Worm (Caenorhabditis elegans) whole organism, L4 larva: ENCODE results near the gene lgg-3.

Source experiments
- D1046.2 ChIP-seq: fragments of 200-800 bp; sonication (Bioruptor generic); IDR thresholded peaks from 2 replicates; pipeline ENCODE4 v1.3.6; 2022; ENCODE audit warnings: missing genetic modification characterization, missing compliant biosample characterization
- F44E2.7 ChIP-seq: fragments of 200-800 bp; sonication (Bioruptor generic); IDR thresholded peaks from 2 replicates; pipeline ENCODE4 v2.1.2; 2022; ENCODE audit warnings: missing genetic modification characterization, missing compliant biosample characterization
- R02D3.7 ChIP-seq: fragments of 150-350 bp; sonication (generic microtip); optimal IDR thresholded peaks from 3 replicates; lab custom pipeline; 2014; ENCODE audit warnings: missing biosample characterization, missing genetic modification characterization
- Y5F2A.4 ChIP-seq: fragments of 200-800 bp; sonication (Bioruptor generic); optimal IDR thresholded peaks from 2 replicates; lab custom pipeline; 2018; ENCODE audit warnings: mild to moderate bottlenecking, missing genetic modification characterization, missing compliant biosample characterization
- aha-1 ChIP-seq: fragments of 150-350 bp; peaks from one replicate; lab custom pipeline; 2014; ENCODE audit warnings: missing biosample characterization, missing genetic modification characterization
- ceh-44 ChIP-seq: fragments of 200-800 bp; sonication (Bioruptor generic); IDR thresholded peaks from 2 replicates; pipeline ENCODE4 v1.3.6; 2022; ENCODE audit warnings: missing genetic modification reagents, missing genetic modification characterization, missing compliant biosample characterization
- ceh-82 ChIP-seq: sonication (generic microtip); optimal IDR thresholded peaks from 2 replicates; lab custom pipeline; 2017; ENCODE audit warnings: missing biosample characterization, missing genetic modification characterization
- cey-2 ChIP-seq: sonication (generic microtip); optimal IDR thresholded peaks from 3 replicates; lab custom pipeline; 2017; ENCODE audit warnings: missing genetic modification characterization, mild to moderate bottlenecking, missing compliant biosample characterization, antibody characterized with exemption, borderline replicate concordance; ENCODE audit not compliant: insufficient read depth
- daf-16 ChIP-seq, 3 experiments: sonication (generic microtip); optimal IDR thresholded peaks; 2 replicates each; lab custom pipeline; 2016 to 2017; ENCODE audit warnings: missing genetic modification characterization in 3 of 3, missing genetic modification reagents in 3 of 3, mild to moderate bottlenecking in 2 of 3, missing compliant biosample characterization in 2 of 3, missing biosample characterization in 1 of 3, moderate library complexity in 1 of 3
- dmd-6 ChIP-seq: fragments of 200-800 bp; sonication (Bioruptor generic); IDR thresholded peaks from 2 replicates; pipeline ENCODE4 v1.3.6; 2022; ENCODE audit warnings: missing genetic modification reagents, missing genetic modification characterization, missing compliant biosample characterization
- egl-27 ChIP-seq: sonication (generic microtip); optimal IDR thresholded peaks from 3 replicates; lab custom pipeline; 2017; ENCODE audit warnings: missing biosample characterization, missing genetic modification reagents, missing genetic modification characterization
- gei-8 ChIP-seq: fragments of 200-800 bp; sonication (Bioruptor generic); optimal IDR thresholded peaks from 2 replicates; lab custom pipeline; 2018; ENCODE audit warnings: mild to moderate bottlenecking, missing genetic modification characterization, missing compliant biosample characterization
- hlh-11 ChIP-seq: fragments of 200-800 bp; sonication (Bioruptor generic); optimal IDR thresholded peaks from 2 replicates; lab custom pipeline; 2018; ENCODE audit warnings: mild to moderate bottlenecking, missing genetic modification characterization, missing compliant biosample characterization
- jun-1 ChIP-seq: fragments of 150-350 bp; optimal IDR thresholded peaks from 2 replicates; lab custom pipeline; 2014; ENCODE audit warnings: missing biosample characterization, missing genetic modification reagents, missing genetic modification characterization
- lin-1 ChIP-seq: fragments of 200-800 bp; sonication (Bioruptor generic); IDR thresholded peaks from 2 replicates; pipeline ENCODE4 v1.3.6; 2022; ENCODE audit warnings: missing genetic modification reagents, missing genetic modification characterization, missing compliant biosample characterization
- lir-3 ChIP-seq: sonication (generic microtip); optimal IDR thresholded peaks from 2 replicates; lab custom pipeline; 2016; ENCODE audit warnings: mild to moderate bottlenecking, missing genetic modification characterization, missing compliant biosample characterization
- lsy-2 ChIP-seq, 2 experiments: fragments of 150-350 bp in 1 of 2; sonication (generic microtip) in 1 of 2; optimal IDR thresholded peaks; 2 replicates each; lab custom pipeline; 2014 to 2017; ENCODE audit warnings: missing biosample characterization in 2 of 2, missing genetic modification characterization in 2 of 2
- madf-5 ChIP-seq, 2 experiments: fragments of 200-800 bp; sonication (Bioruptor generic); IDR thresholded peaks; 2 replicates each; pipeline ENCODE4 v1.3.6; 2022; ENCODE audit warnings: missing compliant biosample characterization in 2 of 2, missing genetic modification characterization in 2 of 2
- mep-1 ChIP-seq: fragments of 150-350 bp; sonication (generic microtip); optimal IDR thresholded peaks from 3 replicates; lab custom pipeline; 2014; ENCODE audit warnings: missing biosample characterization, missing genetic modification characterization
- mes-2 ChIP-seq: sonication (generic microtip); optimal IDR thresholded peaks from 2 replicates; lab custom pipeline; 2016; ENCODE audit warnings: missing genotype, mild to moderate bottlenecking, missing genetic modification characterization, missing compliant biosample characterization; ENCODE audit not compliant: poor library complexity, severe bottlenecking
- nhr-11 ChIP-seq: fragments of 150-350 bp; optimal IDR thresholded peaks from 2 replicates; lab custom pipeline; 2014; ENCODE audit warnings: missing biosample characterization, missing genetic modification characterization
- nhr-111 ChIP-seq: fragments of 200-800 bp; sonication (Bioruptor generic); optimal IDR thresholded peaks from 2 replicates; lab custom pipeline; 2018; ENCODE audit warnings: mild to moderate bottlenecking, missing genetic modification characterization, missing compliant biosample characterization
- nhr-28 ChIP-seq: fragments of 150-350 bp; optimal IDR thresholded peaks from 2 replicates; lab custom pipeline; 2014; ENCODE audit warnings: missing biosample characterization, missing genetic modification characterization
- nhr-77 ChIP-seq: fragments of 150-350 bp; optimal IDR thresholded peaks from 2 replicates; lab custom pipeline; 2014; ENCODE audit warnings: missing biosample characterization, missing genetic modification characterization
- pha-4 ChIP-seq, 2 experiments: fragments of 150-350 bp in 1 of 2; fragments of 200-800 bp in 1 of 2; sonication (Bioruptor generic) in 1 of 2; IDR thresholded peaks in 1 of 2; optimal IDR thresholded peaks in 1 of 2; 2 replicates each; pipeline versions ENCODE4 v1.3.6 to Lab custom; 2014 to 2022; ENCODE audit warnings: missing genetic modification characterization in 2 of 2, missing genetic modification reagents in 2 of 2, missing biosample characterization in 1 of 2, missing compliant biosample characterization in 1 of 2
- rbr-2 ChIP-seq: sonication (generic microtip); optimal IDR thresholded peaks from 2 replicates; lab custom pipeline; 2016; ENCODE audit warnings: missing genotype, missing genetic modification characterization, missing compliant biosample characterization
- set-16 ChIP-seq: fragments of 200-800 bp; sonication (Bioruptor generic); IDR thresholded peaks from 2 replicates; pipeline ENCODE4 v1.3.6; 2022; ENCODE audit warnings: missing genetic modification reagents, missing genetic modification characterization, missing compliant biosample characterization
- skn-1 ChIP-seq: fragments of 150-350 bp; optimal IDR thresholded peaks from 2 replicates; lab custom pipeline; 2014; ENCODE audit warnings: missing biosample characterization, missing genetic modification characterization
- spr-3 ChIP-seq: fragments of 200-800 bp; sonication (Bioruptor generic); optimal IDR thresholded peaks from 2 replicates; lab custom pipeline; 2018; ENCODE audit warnings: mild to moderate bottlenecking, missing genetic modification characterization, missing compliant biosample characterization
- tra-1 ChIP-seq: fragments of 200-800 bp; sonication (Bioruptor generic); IDR thresholded peaks from 2 replicates; pipeline ENCODE4 v1.3.6; 2022; ENCODE audit warnings: missing genetic modification reagents, missing genetic modification characterization, missing compliant biosample characterization
- zag-1 ChIP-seq: fragments of 150-350 bp; optimal IDR thresholded peaks from 2 replicates; lab custom pipeline; 2014; ENCODE audit warnings: missing biosample characterization, missing genetic modification characterization

lgg-3 gene

DNA sequence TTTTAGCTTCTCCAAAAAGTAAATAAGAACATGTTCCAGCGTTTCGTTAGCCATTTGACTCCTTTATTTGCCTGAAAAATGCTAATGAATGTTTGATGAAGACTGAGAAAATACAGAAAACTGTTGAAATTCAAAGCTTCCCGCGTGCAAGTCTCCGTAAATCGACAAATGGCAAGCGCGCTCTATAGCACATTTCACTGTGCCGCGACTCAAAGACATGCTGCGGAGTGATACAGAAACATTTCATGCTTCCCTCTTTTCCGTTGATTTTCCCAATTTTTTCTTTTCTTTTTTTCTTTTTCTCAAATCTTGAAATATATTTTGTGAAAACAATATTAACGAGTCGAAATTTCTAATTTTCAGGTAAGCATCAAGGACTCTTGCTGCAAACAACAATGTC, 18.9 kb downstream of the lgg-3 start, which contains the start of the genes ska-3 and rps-12 (continued):
- TF ChIP-seq skn-1 (tag; lab: Kevin White, UChicago) = no peak
- TF ChIP-seq nhr-28 = peak; percentile 97
- peak; percentile 94 for TF ChIP-seq jun-1 (tag; lab: Kevin White, UChicago)
- TF ChIP-seq zag-1 (tag; lab: Kevin White, UChicago) = peak; percentile 86

DNA sequence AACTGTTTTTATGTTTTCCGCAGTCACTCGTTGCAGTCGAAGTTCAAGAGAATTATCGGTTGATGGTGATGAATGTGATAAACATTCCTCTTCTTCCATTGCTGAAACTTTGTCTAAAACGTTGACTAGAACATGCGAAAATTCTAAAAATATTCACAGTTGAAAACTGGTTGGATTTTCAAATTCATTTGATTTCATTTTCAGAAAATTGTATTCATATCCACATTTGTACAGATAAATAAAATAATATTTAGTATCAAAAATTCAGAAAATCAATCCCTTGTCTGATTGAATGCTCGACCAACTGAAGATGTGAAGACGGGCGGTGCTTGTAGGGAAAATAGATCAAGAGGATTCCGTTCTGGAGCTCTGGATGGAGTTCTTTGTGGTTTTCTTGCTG, 20.0 kb downstream of the lgg-3 start, which contains the start of gene F54E7.9:
TSS of gene F54E7.9 (minus strand) at position 101 of the 400 bp plus-strand sequence.
- TF ChIP-seq nhr-11 (tag; lab: Kevin White, UChicago) (no peak), ceh-44 (GFP tag; lab: Robert Waterston, UW) (no peak), hlh-11 (tag; lab: Kevin White, UChicago) (no peak), nhr-111 (no peak)

DNA sequence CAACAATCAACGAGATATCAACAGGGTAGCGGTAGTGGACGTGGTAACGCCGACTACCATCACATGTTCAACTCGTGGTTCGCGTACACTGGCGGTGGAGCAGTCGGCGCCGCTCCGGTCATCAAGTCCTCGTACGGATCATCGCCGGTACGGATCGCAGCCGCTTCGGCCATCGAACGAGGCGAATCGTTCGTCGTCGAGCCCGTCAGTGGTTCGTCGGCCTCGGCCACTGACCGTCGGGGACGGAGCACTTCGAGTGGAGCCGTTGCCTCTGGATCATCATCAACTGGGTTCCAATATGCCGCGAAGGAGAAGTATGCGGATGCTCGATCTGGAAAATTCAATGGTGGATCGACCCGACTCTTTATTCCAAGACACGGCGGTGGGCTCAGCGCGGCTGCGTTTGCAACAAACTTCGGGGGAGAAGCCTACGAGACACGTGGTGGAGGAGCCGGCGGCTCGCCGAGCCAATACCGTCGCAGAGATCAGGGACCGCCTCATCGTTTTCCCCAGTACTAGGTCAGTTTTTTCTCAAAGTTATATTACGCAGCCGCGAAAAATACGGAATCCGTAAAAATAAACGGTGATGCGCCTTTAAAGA, 22.3 kb downstream of the lgg-3 start:
- TF ChIP-seq aha-1 (tag; lab: Kevin White, UChicago) (peak; percentile 52), set-16 (GFP tag; lab: Robert Waterston, UW) (peak; percentile 92), D1046.2 (GFP tag; lab: Robert Waterston, UW) (0 out of 2 replicates have a peak, but pooled peaks have one; percentile 6), gei-8 (GFP tag; lab: Kevin White, UChicago) (no peak)

DNA sequence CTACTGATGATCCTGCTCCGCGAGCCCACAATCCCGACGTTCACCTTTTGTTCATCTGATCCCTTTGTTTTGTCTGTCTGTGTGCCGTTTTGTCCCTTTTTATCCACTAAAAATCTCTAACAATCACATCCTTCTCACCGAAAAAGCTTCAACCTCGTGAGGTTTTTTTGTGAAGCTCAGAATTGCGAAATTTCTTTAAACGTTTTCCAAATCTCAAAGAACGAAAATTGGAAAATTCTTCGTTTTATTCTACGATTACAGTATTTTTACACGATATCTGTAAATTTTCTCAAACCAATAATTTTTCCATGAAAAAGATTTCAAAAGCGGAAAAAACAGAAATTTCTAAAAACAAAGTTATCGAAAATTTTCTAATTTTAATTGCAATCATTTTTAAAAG, 23.6 kb downstream of the lgg-3 start:
- no peak for TF ChIP-seq D1046.2 (GFP tag; lab: Robert Waterston, UW)
- TF ChIP-seq aha-1 (tag; lab: Kevin White, UChicago) = peak; percentile 61
- no peak for TF ChIP-seq madf-5 (GFP tag; IDR thresholded peaks at IDR 0.05; lab: Robert Waterston, UW)
- TF ChIP-seq lin-1 (GFP tag; lab: Robert Waterston, UW) = no peak
- no peak for TF ChIP-seq F44E2.7 (GFP tag; lab: Robert Waterston, UW)
- TF ChIP-seq lir-3 (tag; lab: Kevin White, UChicago) = no peak
- no peak for TF ChIP-seq dmd-6

DNA sequence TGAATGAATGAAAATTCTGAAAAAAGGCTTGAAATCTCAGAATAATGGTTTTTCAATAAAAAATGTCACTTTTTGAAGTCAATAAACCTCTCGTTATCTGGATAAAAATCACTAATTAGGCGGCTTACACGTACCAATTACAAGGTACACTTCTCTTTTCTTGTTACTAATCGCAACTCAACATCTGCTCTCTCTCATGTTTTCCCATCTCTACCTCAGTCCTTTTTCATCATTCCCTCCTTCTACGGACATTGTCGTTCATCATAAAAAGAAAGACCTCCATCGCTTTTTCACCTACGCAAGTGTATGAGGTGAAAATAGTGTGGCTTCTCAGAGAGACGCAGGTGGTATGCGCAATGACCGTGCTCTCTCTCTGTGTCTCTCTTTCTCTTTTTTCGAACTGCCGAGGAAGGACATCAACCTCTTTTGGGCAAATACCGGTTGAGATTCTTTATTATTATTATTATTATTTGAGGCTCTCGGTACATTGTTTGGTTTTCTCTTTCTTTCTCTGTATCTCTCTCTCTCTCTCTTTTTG, 29.8 kb downstream of the lgg-3 start:
- TF ChIP-seq spr-3 (GFP tag; lab: Kevin White, UChicago) (no peak), hlh-11 (tag; lab: Kevin White, UChicago) (peak; percentile 15), tra-1 (GFP tag; lab: Robert Waterston, UW) (no peak), daf-16 (GFP tag; optimal IDR thresholded peaks at IDR 0.05; lab: Kevin White, UChicago) (no peak), daf-16 (tag; optimal IDR thresholded peaks at IDR 0.05; lab: Kevin White, UChicago) (peak; percentile 19), lsy-2 (tag; optimal IDR thresholded peaks at IDR 0.05; lab: Kevin White, UChicago) (peak in 1 of 2 experiments; percentile 38), Y5F2A.4 (GFP tag; lab: Kevin White, UChicago) (no peak), egl-27 (tag; lab: Kevin White, UChicago) (no peak), cey-2 (tag; lab: Kevin White, UChicago) (no peak), mes-2 (tag; lab: Kevin White, UChicago) (peak; percentile 6), nhr-77 (tag; lab: Kevin White, UChicago) (no peak), nhr-28 (peak; percentile 21), rbr-2 (tag; lab: Kevin White, UChicago) (peak; percentile 8), mep-1 (tag; lab: Kevin White, UChicago) (peak; percentile 28), pha-4 (GFP tag; IDR thresholded peaks at IDR 0.05; lab: Robert Waterston, UW) (no peak), pha-4 (tag; optimal IDR thresholded peaks at IDR 0.05; lab: Kevin White, UChicago) (peak; percentile 31), nhr-11 (tag; lab: Kevin White, UChicago) (no peak), R02D3.7 (tag; lab: Kevin White, UChicago) (no peak), ceh-82 (no peak), D1046.2 (GFP tag; lab: Robert Waterston, UW) (no peak)
